Fruit fly (Drosophila melanogaster) Kc167 (cell line): ENCODE results near the gene CG10333.

Source experiments
- Sin3A ChIP-seq: fragments of >200 bp; optimal IDR thresholded peaks from 2 replicates; lab custom pipeline; 2018; ENCODE audit warnings: missing external identifiers
- psq ChIP-seq: fragments of >200 bp; optimal IDR thresholded peaks from 2 replicates; lab custom pipeline; 2017; ENCODE audit warnings: missing external identifiers

DNA sequence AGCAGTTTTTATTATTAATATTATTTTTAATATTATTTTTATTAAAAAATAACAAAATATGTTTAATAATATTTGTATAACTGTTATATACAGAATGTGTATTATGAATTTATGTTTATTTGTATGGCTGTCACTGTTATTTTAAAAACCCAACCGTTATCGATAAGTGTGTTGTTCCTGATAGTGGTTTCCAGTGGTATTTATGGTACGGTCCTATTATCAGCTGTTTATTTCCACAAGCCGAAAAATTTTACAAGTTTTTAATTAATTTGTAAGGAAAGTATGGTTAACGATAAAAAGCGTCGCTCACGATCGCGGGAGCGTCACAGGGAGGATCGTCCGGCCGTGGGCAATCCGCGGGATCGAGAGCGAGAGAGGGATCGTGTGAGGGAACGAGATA lies at the start of gene CG10333:
- TF ChIP-seq Sin3A (lab: Kevin White, UChicago) (no peak), psq (lab: Kevin White, UChicago) (no peak)
